Worm (Caenorhabditis elegans): ENCODE measurements around the gene C36C5.15.

DNA sequence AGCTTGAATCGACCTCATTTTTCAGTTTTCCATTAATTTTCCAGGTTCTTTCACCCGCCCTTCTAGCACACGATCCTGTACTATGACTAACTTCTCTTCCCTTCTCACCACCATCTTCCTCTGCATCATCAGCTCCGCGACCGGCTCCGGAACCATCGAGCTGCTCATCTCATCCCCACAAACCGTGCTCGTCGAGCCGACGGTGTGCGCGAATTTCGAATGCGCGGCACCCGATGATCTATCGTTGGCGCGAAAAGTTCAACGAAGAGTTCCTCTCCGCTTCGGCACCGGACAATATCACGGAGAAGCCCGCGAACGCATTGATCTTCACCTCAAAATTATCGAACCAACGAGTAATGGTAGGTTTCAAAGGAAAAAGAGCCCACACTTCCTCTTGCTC is 41.6 kb upstream of the C36C5.15 start, which contains the start of gene apx-1:
- TF ChIP-seq him-1 (tag; optimal IDR thresholded peaks at IDR 0.05) (no peak), W03F9.2 (tag; optimal IDR thresholded peaks at IDR 0.05) (no peak), dao-5 (tag; optimal IDR thresholded peaks at IDR 0.05) (no peak)

All from whole organism, L4/young adult.